Worm (Caenorhabditis elegans): ENCODE data around the gene lgc-46.
"Not testable (repeated sequence)": the region's sequence is repeated elsewhere in the genome, so short reads cannot be mapped to it uniquely, and the experiment has no call there.

Gene lgc-46

DNA sequence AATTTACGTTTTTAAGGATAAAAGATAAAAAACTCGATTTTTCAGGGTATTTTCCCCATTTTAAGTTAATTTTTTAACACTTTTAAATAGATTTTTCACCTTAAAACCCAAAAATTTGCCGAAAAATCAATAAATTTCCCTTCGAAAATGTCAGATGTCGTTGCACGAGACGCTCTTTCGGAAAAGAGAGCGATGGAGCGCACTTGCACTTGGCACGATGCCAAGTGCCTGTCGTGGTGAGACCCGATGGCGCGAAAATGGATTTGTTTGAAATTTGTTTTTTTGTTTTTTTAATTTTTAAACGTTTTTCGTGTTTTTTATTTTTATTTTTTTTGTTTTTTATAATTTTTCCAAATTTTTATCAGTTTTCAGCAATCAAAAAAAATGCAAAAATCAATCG is 55.3 kb downstream of the lgc-46 start, which contains the start of the genes rab-18 and kbp-4:
Gene rab-18, minus strand, starts transcription at position 240 of the 400 bp plus-strand sequence.
Gene kbp-4, plus strand, starts transcription at position 366 of the 400 bp plus-strand sequence.
- TF ChIP-seq ceh-39 (tag; optimal IDR thresholded peaks at IDR 0.05) (peak; percentile 92), unc-120 (tag; optimal IDR thresholded peaks at IDR 0.05; ENCODE audit: poor library complexity, severe bottlenecking) (peak; percentile 58), elt-3 (tag; optimal IDR thresholded peaks at IDR 0.05) (no peak), nhr-237 (tag; optimal IDR thresholded peaks at IDR 0.05) (peak; percentile 94), blmp-1 (tag; optimal IDR thresholded peaks at IDR 0.05) (peak; percentile 14), zip-8 (tag; optimal IDR thresholded peaks at IDR 0.05) (no peak), drap-1 (GFP tag; optimal IDR thresholded peaks at IDR 0.05) (peak; percentile 52), bed-3 (GFP tag; optimal IDR thresholded peaks at IDR 0.05) (no peak), pha-4 (tag; optimal IDR thresholded peaks at IDR 0.05) (peak; percentile 90), elt-1 (tag; optimal IDR thresholded peaks at IDR 0.05; ENCODE audit: borderline replicate concordance, insufficient read depth) (peak; percentile 5), M03D4.4 (tag; optimal IDR thresholded peaks at IDR 0.05) (peak; percentile 1), nhr-2 (tag; optimal IDR thresholded peaks at IDR 0.05) (no peak), mep-1 (tag; optimal IDR thresholded peaks at IDR 0.05) (peak; percentile 99), lin-13 (tag; optimal IDR thresholded peaks at IDR 0.05) (peak; percentile 94), ces-1 (GFP tag; optimal IDR thresholded peaks at IDR 0.05) (peak; percentile 73), hlh-1 (tag; optimal IDR thresholded peaks at IDR 0.05) (peak; percentile 87), sptf-1 (tag; optimal IDR thresholded peaks at IDR 0.05) (peak; percentile 50), lsy-2 (tag; optimal IDR thresholded peaks at IDR 0.05) (peak; percentile 85), unc-62 (GFP tag; optimal IDR thresholded peaks at IDR 0.05) (peak; percentile 15), cnd-1 (tag; optimal IDR thresholded peaks at IDR 0.05) (peak; percentile 33)

DNA sequence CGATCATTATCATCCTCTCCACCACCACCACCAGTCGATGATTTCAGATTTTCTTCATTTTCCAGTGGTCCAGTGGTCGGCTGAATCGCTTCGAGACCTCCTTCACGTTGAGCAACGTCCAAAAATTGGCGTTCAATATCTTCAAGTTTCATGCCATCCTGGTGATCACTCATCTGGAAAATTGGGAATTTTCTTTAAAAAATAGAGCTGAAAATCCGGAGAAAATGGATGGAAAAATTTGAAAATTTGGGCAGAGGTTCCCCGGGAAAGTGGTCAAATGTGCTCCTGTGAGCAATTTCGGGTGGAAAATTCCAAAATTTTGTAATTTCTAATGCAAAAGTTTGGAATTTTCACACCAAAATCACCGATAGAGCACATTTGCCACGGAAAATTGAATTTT is 59.4 kb downstream of the lgc-46 start, which contains the start of gene uaf-1:
Gene uaf-1, minus strand, starts transcription at position 173 of the 400 bp plus-strand sequence.
- not testable (repeated sequence) for TF ChIP-seq flh-1 (GFP tag; optimal IDR thresholded peaks at IDR 0.05); elt-3 (tag; optimal IDR thresholded peaks at IDR 0.05); mab-5 (tag; optimal IDR thresholded peaks at IDR 0.05)
